Worm (Caenorhabditis elegans) whole organism, late embryonic: ENCODE measurements around the gene C09G9.1.

Source experiments
- C38D4.7 ChIP-seq: fragments of 200-800 bp; sonication (Bioruptor generic); optimal IDR thresholded peaks from 2 replicates; lab custom pipeline; 2018; ENCODE audit warnings: mild to moderate bottlenecking, missing genetic modification characterization, moderate library complexity, missing compliant biosample characterization
- F13H6.1 ChIP-seq: sonication (generic microtip); optimal IDR thresholded peaks from 2 replicates; lab custom pipeline; 2016; ENCODE audit warnings: missing genetic modification characterization, missing compliant biosample characterization
- K02D7.2 ChIP-seq: sonication (generic microtip); optimal IDR thresholded peaks from 2 replicates; lab custom pipeline; 2017; ENCODE audit warnings: mild to moderate bottlenecking, missing genetic modification characterization, missing compliant biosample characterization
- K09A11.1 ChIP-seq: sonication (generic microtip); optimal IDR thresholded peaks from 2 replicates; lab custom pipeline; 2017; ENCODE audit warnings: antibody characterized with exemption, mild to moderate bottlenecking, missing genetic modification characterization, missing compliant biosample characterization; ENCODE audit not compliant: insufficient read depth
- T23F11.4 ChIP-seq: fragments of 200-800 bp; sonication (Bioruptor generic); optimal IDR thresholded peaks from 2 replicates; lab custom pipeline; 2018; ENCODE audit warnings: mild to moderate bottlenecking, missing genetic modification characterization, missing compliant biosample characterization
- ceh-14 ChIP-seq: sonication (generic microtip); optimal IDR thresholded peaks from 2 replicates; lab custom pipeline; 2016; ENCODE audit warnings: missing genotype, missing genetic modification characterization, missing compliant biosample characterization
- ceh-18 ChIP-seq: sonication (generic microtip); optimal IDR thresholded peaks from 2 replicates; lab custom pipeline; 2016; ENCODE audit warnings: missing genetic modification characterization, missing compliant biosample characterization
- ceh-2 ChIP-seq: sonication (generic microtip); optimal IDR thresholded peaks from 2 replicates; lab custom pipeline; 2016; ENCODE audit warnings: missing genotype, missing genetic modification characterization, missing compliant biosample characterization
- ceh-22 ChIP-seq: sonication (generic microtip); optimal IDR thresholded peaks from 2 replicates; lab custom pipeline; 2017; ENCODE audit warnings: missing biosample characterization, missing genetic modification characterization
- ceh-30 ChIP-seq: fragments of 150-350 bp; optimal IDR thresholded peaks from 2 replicates; lab custom pipeline; 2014; ENCODE audit warnings: missing biosample characterization, missing genetic modification characterization
- ceh-31 ChIP-seq: sonication (generic microtip); optimal IDR thresholded peaks from 2 replicates; lab custom pipeline; 2016; ENCODE audit warnings: missing genetic modification characterization, missing compliant biosample characterization
- ceh-34 ChIP-seq: sonication (generic microtip); optimal IDR thresholded peaks from 2 replicates; lab custom pipeline; 2016; ENCODE audit warnings: mild to moderate bottlenecking, missing genetic modification characterization, missing compliant biosample characterization
- ceh-45 ChIP-seq: fragments of 200-800 bp; sonication (Bioruptor generic); IDR thresholded peaks from 2 replicates; pipeline ENCODE4 v1.3.6; 2022; ENCODE audit warnings: missing genetic modification reagents, missing genetic modification characterization, missing compliant biosample characterization
- ceh-48 ChIP-seq: sonication (generic microtip); optimal IDR thresholded peaks from 2 replicates; lab custom pipeline; 2016; ENCODE audit warnings: missing genetic modification characterization, inconsistent platforms, missing compliant biosample characterization
- ceh-9 ChIP-seq: sonication (generic microtip); optimal IDR thresholded peaks from 2 replicates; lab custom pipeline; 2016; ENCODE audit warnings: mild to moderate bottlenecking, missing genetic modification characterization, inconsistent platforms, missing compliant biosample characterization
- dmd-4 ChIP-seq: sonication (generic microtip); optimal IDR thresholded peaks from 2 replicates; lab custom pipeline; 2016; ENCODE audit warnings: borderline replicate concordance, missing genetic modification characterization, missing compliant biosample characterization
- dve-1 ChIP-seq: sonication (generic microtip); optimal IDR thresholded peaks from 2 replicates; lab custom pipeline; 2017; ENCODE audit warnings: antibody characterized with exemption, mild to moderate bottlenecking, missing genetic modification characterization, missing compliant biosample characterization
- elt-2 ChIP-seq: sonication (generic microtip); optimal IDR thresholded peaks from 2 replicates; lab custom pipeline; 2016; ENCODE audit warnings: missing genetic modification reagents, missing genetic modification characterization, missing compliant biosample characterization
- eyg-1 ChIP-seq: sonication (generic microtip); optimal IDR thresholded peaks from 2 replicates; lab custom pipeline; 2016; ENCODE audit warnings: missing genotype, missing genetic modification characterization, missing compliant biosample characterization
- fkh-10 ChIP-seq: fragments of 150-350 bp; optimal IDR thresholded peaks from 2 replicates; lab custom pipeline; 2014; ENCODE audit warnings: missing biosample characterization, missing genetic modification reagents, missing genetic modification characterization
- gmeb-2 ChIP-seq: sonication (generic microtip); optimal IDR thresholded peaks from 2 replicates; lab custom pipeline; 2016; ENCODE audit warnings: missing genetic modification characterization, inconsistent platforms, missing compliant biosample characterization
- hlh-13 ChIP-seq: fragments of 200-800 bp; sonication (Bioruptor generic); optimal IDR thresholded peaks from 2 replicates; lab custom pipeline; 2018; ENCODE audit warnings: mild to moderate bottlenecking, missing genetic modification characterization, missing compliant biosample characterization
- hlh-15 ChIP-seq: sonication (generic microtip); optimal IDR thresholded peaks from 2 replicates; lab custom pipeline; 2016; ENCODE audit warnings: missing genetic modification characterization, missing compliant biosample characterization
- hlh-30 ChIP-seq: sonication (generic microtip); optimal IDR thresholded peaks from 2 replicates; lab custom pipeline; 2017; ENCODE audit warnings: antibody characterized with exemption, missing genetic modification characterization, missing compliant biosample characterization; ENCODE audit not compliant: insufficient read depth
- hlh-8 ChIP-seq: sonication (generic microtip); optimal IDR thresholded peaks from 2 replicates; lab custom pipeline; 2016; ENCODE audit warnings: missing genotype, missing genetic modification characterization, missing compliant biosample characterization
- lin-11 ChIP-seq: fragments of 200-800 bp; sonication (Bioruptor generic); optimal IDR thresholded peaks from 2 replicates; lab custom pipeline; 2018; ENCODE audit warnings: mild to moderate bottlenecking, missing genetic modification characterization, missing compliant biosample characterization
- madf-2 ChIP-seq: sonication (generic microtip); optimal IDR thresholded peaks from 2 replicates; lab custom pipeline; 2017; ENCODE audit warnings: missing genetic modification characterization, missing compliant biosample characterization
- mec-3 ChIP-seq: sonication (generic microtip); optimal IDR thresholded peaks from 2 replicates; lab custom pipeline; 2016; ENCODE audit warnings: borderline replicate concordance, missing genetic modification characterization, missing compliant biosample characterization
- nhr-11 ChIP-seq: fragments of 150-350 bp; optimal IDR thresholded peaks from 2 replicates; lab custom pipeline; 2014; ENCODE audit warnings: missing biosample characterization, missing genetic modification characterization
- npax-4 ChIP-seq: sonication (generic microtip); optimal IDR thresholded peaks from 2 replicates; lab custom pipeline; 2016; ENCODE audit warnings: missing genetic modification characterization, missing compliant biosample characterization
- pax-1 ChIP-seq: fragments of 150-350 bp; optimal IDR thresholded peaks from 2 replicates; lab custom pipeline; 2014; ENCODE audit warnings: missing biosample characterization, missing genetic modification characterization
- pha-2 ChIP-seq: sonication (generic microtip); optimal IDR thresholded peaks from 2 replicates; lab custom pipeline; 2017; ENCODE audit warnings: mild to moderate bottlenecking, missing genetic modification characterization, missing compliant biosample characterization
- pros-1 ChIP-seq: fragments of 150-350 bp; optimal IDR thresholded peaks from 2 replicates; lab custom pipeline; 2014; ENCODE audit warnings: missing biosample characterization, missing genetic modification reagents, missing genetic modification characterization
- syd-9 ChIP-seq: sonication (generic microtip); optimal IDR thresholded peaks from 2 replicates; lab custom pipeline; 2016; ENCODE audit warnings: mild to moderate bottlenecking, missing genetic modification characterization, moderate library complexity, missing compliant biosample characterization
- tbx-2 ChIP-seq: sonication (generic microtip); optimal IDR thresholded peaks from 2 replicates; lab custom pipeline; 2016; ENCODE audit warnings: missing genetic modification characterization, missing compliant biosample characterization
- tbx-7 ChIP-seq: sonication (generic microtip); optimal IDR thresholded peaks from 2 replicates; lab custom pipeline; 2016; ENCODE audit warnings: missing genotype, missing genetic modification characterization, missing compliant biosample characterization
- ttx-3 ChIP-seq: sonication (generic microtip); optimal IDR thresholded peaks from 2 replicates; lab custom pipeline; 2016; ENCODE audit warnings: missing genetic modification reagents, missing genetic modification characterization, missing compliant biosample characterization
- unc-3 ChIP-seq, 2 experiments: fragments of 200-800 bp in 1 of 2; sonication (Bioruptor generic) in 1 of 2; sonication (generic microtip) in 1 of 2; conservative IDR thresholded peaks in 1 of 2; optimal IDR thresholded peaks in 1 of 2; 2 replicates each; pipeline versions ENCODE4 v1.3.6 to Lab custom; 2016 to 2022; ENCODE audit warnings: missing compliant biosample characterization in 2 of 2, missing genetic modification characterization in 2 of 2, missing genetic modification reagents in 1 of 2
- unc-42 ChIP-seq: sonication (generic microtip); optimal IDR thresholded peaks from 2 replicates; lab custom pipeline; 2016; ENCODE audit warnings: missing genotype, missing genetic modification characterization, missing compliant biosample characterization
- unc-86 ChIP-seq: sonication (generic microtip); optimal IDR thresholded peaks from 2 replicates; lab custom pipeline; 2016; ENCODE audit warnings: missing genetic modification characterization, missing compliant biosample characterization

The C09G9.1 gene

DNA sequence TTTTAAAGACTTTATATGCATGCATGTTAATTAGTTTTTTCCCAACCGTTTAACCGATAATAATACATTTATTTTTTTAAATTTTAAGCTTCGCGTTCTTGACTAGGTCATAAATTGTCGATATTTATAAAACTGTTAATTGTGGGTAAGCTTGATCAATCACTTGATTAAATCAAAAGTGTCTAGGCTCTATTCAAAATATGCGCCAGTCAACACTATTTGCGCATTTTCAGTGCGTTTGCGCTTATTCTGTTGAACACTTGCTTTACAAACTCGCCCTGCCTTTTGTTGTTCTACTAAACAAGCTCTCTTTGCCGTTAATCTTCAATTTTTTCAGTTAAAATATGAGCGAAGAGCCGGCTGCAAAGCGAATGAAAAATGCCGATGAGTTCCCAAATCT lies 25.8 kb upstream of the C09G9.1 start, which contains the start of gene spr-2:
spr-2 (plus strand) TSS at position 332 of the 400 bp plus-strand sequence.
- TF ChIP-seq madf-2 (no peak), fkh-10 (GFP tag; lab: Kevin White, UChicago) (peak; percentile 8), unc-3 (GFP tag; conservative IDR thresholded peaks at IDR 0.05; lab: Robert Waterston, UW) (no peak), unc-3 (tag; optimal IDR thresholded peaks at IDR 0.05; lab: Kevin White, UChicago) (no peak), ceh-31 (tag; lab: Kevin White, UChicago) (peak; percentile 16), unc-86 (tag; lab: Kevin White, UChicago) (peak; percentile 36), unc-42 (tag; lab: Kevin White, UChicago) (peak; percentile 85), ceh-14 (tag; lab: Kevin White, UChicago) (peak; percentile 17), dmd-4 (tag; lab: Kevin White, UChicago) (no peak), tbx-2 (no peak), hlh-8 (no peak), ceh-45 (GFP tag; lab: Robert Waterston, UW) (no peak), F13H6.1 (tag; lab: Kevin White, UChicago) (no peak), T23F11.4 (GFP tag; lab: Kevin White, UChicago) (no peak), ceh-22 (tag; lab: Kevin White, UChicago) (no peak), pros-1 (tag; lab: Kevin White, UChicago) (no peak), ceh-2 (tag; lab: Kevin White, UChicago) (no peak), hlh-15 (tag; lab: Kevin White, UChicago) (no peak), elt-2 (tag; lab: Kevin White, UChicago) (no peak), tbx-7 (tag; lab: Kevin White, UChicago) (no peak), hlh-13 (no peak), pax-1 (no peak), ceh-34 (tag; lab: Kevin White, UChicago) (no peak), ceh-18 (tag; lab: Kevin White, UChicago) (no peak), ceh-30 (tag; lab: Kevin White, UChicago) (peak; percentile 13), hlh-30 (tag; lab: Kevin White, UChicago) (peak; percentile 21), ceh-48 (tag; lab: Kevin White, UChicago) (no peak)

DNA sequence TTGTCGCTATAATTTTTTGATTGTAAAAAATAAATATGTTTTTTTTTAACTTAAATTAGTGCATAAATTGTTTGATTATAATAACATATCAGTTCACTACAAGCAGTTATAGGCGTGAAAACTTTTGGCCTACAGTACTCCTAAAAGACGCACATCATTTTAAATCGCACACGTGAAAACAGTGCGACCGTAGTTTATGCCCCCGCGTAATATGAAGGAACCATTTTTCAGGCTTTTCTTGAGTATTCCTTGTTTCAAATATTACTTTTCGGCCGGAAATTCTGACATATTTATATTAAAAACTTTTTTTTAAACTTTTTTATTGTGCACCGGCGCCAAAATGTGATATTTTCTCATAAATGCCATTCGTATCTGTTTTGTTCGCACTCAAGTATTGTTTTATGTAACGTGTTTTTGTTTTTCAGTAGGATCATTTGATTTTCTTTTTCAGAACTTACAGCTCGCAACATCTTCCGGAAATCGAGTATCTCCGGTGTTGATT lies 23.3 kb upstream of the C09G9.1 start, which contains the start of gene oma-1:
oma-1 (plus strand) TSS at position 452 of the 502 bp plus-strand sequence.
- TF ChIP-seq mec-3 (tag; lab: Kevin White, UChicago) (no peak), npax-4 (tag; lab: Kevin White, UChicago) (no peak), eyg-1 (tag; lab: Kevin White, UChicago) (no peak), dve-1 (tag; lab: Kevin White, UChicago) (no peak), unc-42 (tag; lab: Kevin White, UChicago) (no peak), pha-2 (tag; lab: Kevin White, UChicago) (no peak)

DNA sequence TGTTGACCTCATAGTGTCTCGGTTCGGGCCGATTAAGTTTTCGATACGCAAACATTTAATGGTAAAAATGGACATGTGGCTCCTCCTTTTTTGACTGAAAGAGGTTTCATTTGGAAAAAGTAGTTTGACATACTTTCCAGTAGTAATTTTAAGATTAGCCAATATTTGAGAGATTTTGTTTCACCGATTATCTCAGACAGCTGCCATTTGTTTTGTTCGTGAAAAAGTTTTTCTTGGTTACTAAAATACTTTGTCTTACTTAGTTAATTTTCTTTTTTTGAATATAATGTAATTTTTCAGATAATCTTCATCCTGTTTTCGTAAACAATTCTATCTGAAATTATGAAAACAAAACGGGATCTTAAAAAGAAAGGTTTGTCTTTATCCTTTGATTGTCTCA lies 20.9 kb upstream of the C09G9.1 start, which contains the start of gene C09G9.5:
C09G9.5 (plus strand) TSS at position 301 of the 400 bp plus-strand sequence.
- TF ChIP-seq K09A11.1 (tag; lab: Kevin White, UChicago) (no peak), nhr-11 (tag; lab: Kevin White, UChicago) (no peak)

DNA sequence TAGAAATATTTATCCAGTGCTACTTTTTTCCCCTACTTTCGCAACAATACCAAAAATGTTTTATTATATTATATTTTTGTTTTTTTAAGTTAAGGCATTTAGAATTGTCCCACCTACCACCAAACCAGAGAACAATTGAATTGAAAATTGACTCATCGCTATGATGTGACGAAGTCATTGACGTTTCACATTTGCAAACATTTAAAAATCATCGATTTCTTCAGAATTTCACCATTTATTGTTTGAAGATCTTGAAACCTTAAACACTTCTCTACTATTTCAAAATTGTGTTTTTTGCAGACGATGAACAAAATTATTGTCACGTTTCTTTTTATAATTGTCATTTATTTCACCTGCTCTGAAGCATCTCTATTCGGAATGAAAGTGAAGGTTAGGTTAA lies 15.9 kb upstream of the C09G9.1 start, which contains the start of gene C09G9.8:
C09G9.8 (plus strand) TSS at position 301 of the 400 bp plus-strand sequence.
- TF ChIP-seq syd-9 (tag; lab: Kevin White, UChicago) (no peak), ceh-34 (tag; lab: Kevin White, UChicago) (no peak), T23F11.4 (GFP tag; lab: Kevin White, UChicago) (no peak), gmeb-2 (no peak), lin-11 (no peak), ceh-2 (tag; lab: Kevin White, UChicago) (no peak), ttx-3 (no peak), ceh-45 (GFP tag; lab: Robert Waterston, UW) (no peak), dmd-4 (tag; lab: Kevin White, UChicago) (no peak), C38D4.7 (GFP tag; lab: Kevin White, UChicago) (no peak), ceh-9 (tag; lab: Kevin White, UChicago) (no peak), K02D7.2 (no peak), hlh-8 (no peak), ceh-22 (tag; lab: Kevin White, UChicago) (no peak)
